Worm (Caenorhabditis elegans) whole organism, late embryonic: Measurements from ENCODE around the gene pha-4.

ENCODE experiments used
- ama-1 ChIP-seq: fragments of 150-350 bp; optimal IDR thresholded peaks from 2 replicates; lab custom pipeline; 2014
- ceh-30 ChIP-seq: fragments of 150-350 bp; optimal IDR thresholded peaks from 2 replicates; lab custom pipeline; 2014; ENCODE audit warnings: missing biosample characterization, missing genetic modification characterization
- dmd-4 ChIP-seq: sonication (generic microtip); optimal IDR thresholded peaks from 2 replicates; lab custom pipeline; 2016; ENCODE audit warnings: borderline replicate concordance, missing genetic modification characterization, missing compliant biosample characterization
- elt-4 ChIP-seq: sonication (generic microtip); optimal IDR thresholded peaks from 2 replicates; lab custom pipeline; 2016; ENCODE audit warnings: missing genetic modification characterization, missing compliant biosample characterization
- fkh-10 ChIP-seq: fragments of 150-350 bp; optimal IDR thresholded peaks from 2 replicates; lab custom pipeline; 2014; ENCODE audit warnings: missing biosample characterization, missing genetic modification reagents, missing genetic modification characterization
- hlh-15 ChIP-seq: sonication (generic microtip); optimal IDR thresholded peaks from 2 replicates; lab custom pipeline; 2016; ENCODE audit warnings: missing genetic modification characterization, missing compliant biosample characterization
- nhr-11 ChIP-seq: fragments of 150-350 bp; optimal IDR thresholded peaks from 2 replicates; lab custom pipeline; 2014; ENCODE audit warnings: missing biosample characterization, missing genetic modification characterization
- pat-9 ChIP-seq: fragments of 200-800 bp; sonication (Bioruptor generic); optimal IDR thresholded peaks from 2 replicates; lab custom pipeline; 2018; ENCODE audit warnings: mild to moderate bottlenecking, missing genetic modification characterization, moderate library complexity, missing compliant biosample characterization

DNA sequence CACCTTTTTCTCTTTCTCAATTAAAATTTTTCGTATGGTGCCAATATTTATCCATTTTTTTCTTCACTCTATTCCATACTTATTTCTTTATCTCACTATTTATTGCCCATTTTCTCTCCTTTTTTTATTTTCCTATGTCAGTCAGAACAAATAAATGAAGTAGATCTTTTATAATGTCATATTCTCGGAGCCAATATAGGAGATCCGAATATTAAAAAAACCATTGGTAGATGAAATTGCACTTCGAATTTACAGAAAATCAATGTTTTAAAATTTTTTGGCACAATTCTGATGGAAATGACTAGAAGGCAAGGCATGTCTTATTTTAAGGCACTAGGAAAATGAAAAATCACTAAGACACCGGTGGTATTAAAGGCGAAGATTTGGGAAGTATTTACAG is 37.8 kb downstream of the pha-4 start:
- no peak for TF ChIP-seq hlh-15
- TF ChIP-seq pat-9 = no peak
- TF ChIP-seq dmd-4 (tag; lab: Kevin White, UChicago) = no peak
- no peak for TF ChIP-seq fkh-10 (GFP tag; lab: Kevin White, UChicago)
- no peak for TF ChIP-seq ama-1 (lab: Kevin White, UChicago)
- no peak for TF ChIP-seq nhr-11 (tag; lab: Kevin White, UChicago)
- TF ChIP-seq elt-4 (tag; lab: Kevin White, UChicago) = no peak
- no peak for TF ChIP-seq ceh-30 (tag; lab: Kevin White, UChicago)
